Worm (Caenorhabditis elegans): ENCODE measurements around the gene C29F7.1.
A peak's percentile ranks its signal among the peaks of the same experiment; 100 is the strongest.
"Not testable (repeated sequence)": the region's sequence is repeated elsewhere in the genome, so short reads cannot be mapped to it uniquely, and the experiment has no call there.

The C29F7.1 gene

ce11 chrX:13417479-13417878 lies 7.7 kb downstream of the C29F7.1 start:
- TF ChIP-seq aly-1 (tag; optimal IDR thresholded peaks at IDR 0.05): no peak
- TF ChIP-seq ceh-36 (tag; optimal IDR thresholded peaks at IDR 0.05): no peak
- no peak for TF ChIP-seq ama-1 (optimal IDR thresholded peaks at IDR 0.05)
- no peak for TF ChIP-seq hmg-4 (GFP tag; optimal IDR thresholded peaks at IDR 0.05)
- no peak for TF ChIP-seq sea-1 (GFP tag; conservative IDR thresholded peaks at IDR 0.05)
- no peak for TF ChIP-seq F13C5.2 (tag; optimal IDR thresholded peaks at IDR 0.05)
- TF ChIP-seq flt-1 (GFP tag; IDR thresholded peaks at IDR 0.05): no peak
- TF ChIP-seq pes-1 (GFP tag; IDR thresholded peaks at IDR 0.05): no peak
- TF ChIP-seq tra-4 (tag; optimal IDR thresholded peaks at IDR 0.05): no peak
- no peak for TF ChIP-seq ceh-13 (GFP tag; optimal IDR thresholded peaks at IDR 0.05)

- TF ChIP-seq hmg-4 (GFP tag; optimal IDR thresholded peaks at IDR 0.05): no peak
- no peak for TF ChIP-seq scrt-1 (GFP tag; IDR thresholded peaks at IDR 0.05)
- TF ChIP-seq tbx-37 (GFP tag; conservative IDR thresholded peaks at IDR 0.05): no peak
- no peak for TF ChIP-seq hnd-1 (tag; optimal IDR thresholded peaks at IDR 0.05)
- TF ChIP-seq ama-1 (optimal IDR thresholded peaks at IDR 0.05): no peak
- TF ChIP-seq F13C5.2 (tag; optimal IDR thresholded peaks at IDR 0.05): no peak
- no peak for TF ChIP-seq flt-1 (GFP tag; IDR thresholded peaks at IDR 0.05)
- peak; percentile 6 for TF ChIP-seq aly-1 (tag; optimal IDR thresholded peaks at IDR 0.05)
Measured at ce11 chrX:13419884-13420339, 10.2 kb downstream of the C29F7.1 start, which contains the start of gene C29F7.3. C29F7.3 (minus strand) TSS chrX:13419934.

DNA sequence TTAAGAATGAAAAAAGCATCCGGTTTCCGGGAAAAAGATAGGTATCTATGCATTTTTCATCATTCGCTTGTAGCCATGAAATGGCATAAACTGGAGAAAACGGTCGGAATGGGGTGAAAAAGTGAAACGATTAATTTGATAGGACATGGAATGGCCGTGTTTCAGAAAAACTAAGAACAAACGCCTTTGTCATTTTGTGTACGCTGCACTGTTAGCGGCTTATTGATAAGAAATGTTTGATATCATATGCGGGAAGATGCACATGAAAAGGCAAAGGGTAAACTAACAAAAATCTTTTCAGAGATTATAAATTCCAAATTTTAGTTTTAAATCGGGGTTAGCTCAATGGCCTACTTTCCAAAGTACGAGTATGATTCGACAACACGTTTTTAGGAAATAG lies 11.3 kb downstream of the C29F7.1 start:
- TF ChIP-seq ceh-13 (GFP tag; optimal IDR thresholded peaks at IDR 0.05) (no peak), aly-1 (tag; optimal IDR thresholded peaks at IDR 0.05) (no peak), B0310.2 (tag; optimal IDR thresholded peaks at IDR 0.05) (no peak), hmg-4 (GFP tag; optimal IDR thresholded peaks at IDR 0.05) (no peak), scrt-1 (GFP tag; IDR thresholded peaks at IDR 0.05) (no peak), ama-1 (optimal IDR thresholded peaks at IDR 0.05) (no peak), ceh-36 (tag; optimal IDR thresholded peaks at IDR 0.05) (no peak), flt-1 (GFP tag; IDR thresholded peaks at IDR 0.05) (no peak), pes-1 (GFP tag; IDR thresholded peaks at IDR 0.05) (no peak), tra-4 (tag; optimal IDR thresholded peaks at IDR 0.05) (no peak), hnd-1 (tag; optimal IDR thresholded peaks at IDR 0.05) (no peak), tbx-11 (GFP tag; IDR thresholded peaks at IDR 0.05) (no peak), hmbx-1 (tag; optimal IDR thresholded peaks at IDR 0.05) (no peak)

DNA sequence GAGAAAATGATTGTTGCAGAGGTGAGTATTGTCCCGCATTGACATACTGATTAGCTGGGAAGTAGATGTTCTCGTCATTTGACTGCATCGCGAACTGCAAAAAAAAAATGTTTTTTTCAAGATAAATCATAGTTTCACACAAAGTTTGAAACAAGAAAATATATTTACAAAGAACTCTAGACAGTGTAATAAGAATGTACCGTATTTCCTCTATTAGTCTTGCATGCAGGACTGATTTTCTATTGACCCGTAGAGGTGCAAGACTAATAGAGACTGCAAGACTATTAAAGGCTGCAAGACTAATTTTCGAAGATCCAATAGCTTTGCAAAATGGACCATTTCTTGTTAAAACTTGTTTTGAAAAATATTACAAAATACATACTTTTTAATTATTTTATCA lies 13.6 kb downstream of the C29F7.1 start, which contains the start of gene fkh-3:
Gene fkh-3, minus strand, starts transcription at position 101 of the 400 bp plus-strand sequence.
- TF ChIP-seq aly-1 (tag; optimal IDR thresholded peaks at IDR 0.05): no peak
- TF ChIP-seq tra-4 (tag; optimal IDR thresholded peaks at IDR 0.05): no peak
- TF ChIP-seq ets-7 (tag; optimal IDR thresholded peaks at IDR 0.05): no peak
- no peak for TF ChIP-seq tbx-37 (GFP tag; conservative IDR thresholded peaks at IDR 0.05)
- no peak for TF ChIP-seq F13C5.2 (tag; optimal IDR thresholded peaks at IDR 0.05)
- no peak for TF ChIP-seq ceh-13 (GFP tag; optimal IDR thresholded peaks at IDR 0.05)
- no peak for TF ChIP-seq hmg-4 (GFP tag; optimal IDR thresholded peaks at IDR 0.05)
- TF ChIP-seq sea-1 (GFP tag; conservative IDR thresholded peaks at IDR 0.05): no peak
- no peak for TF ChIP-seq ceh-36 (tag; optimal IDR thresholded peaks at IDR 0.05)
- TF ChIP-seq hmbx-1 (tag; optimal IDR thresholded peaks at IDR 0.05): no peak
- no peak for TF ChIP-seq hnd-1 (tag; optimal IDR thresholded peaks at IDR 0.05)
- TF ChIP-seq scrt-1 (GFP tag; IDR thresholded peaks at IDR 0.05): no peak
- no peak for TF ChIP-seq flt-1 (GFP tag; IDR thresholded peaks at IDR 0.05)
- TF ChIP-seq pes-1 (GFP tag; IDR thresholded peaks at IDR 0.05): no peak
- no peak for TF ChIP-seq B0310.2 (tag; optimal IDR thresholded peaks at IDR 0.05)
- no peak for TF ChIP-seq tbx-11 (GFP tag; IDR thresholded peaks at IDR 0.05)
- TF ChIP-seq ama-1 (optimal IDR thresholded peaks at IDR 0.05): no peak

- not testable (repeated sequence) for TF ChIP-seq sea-1 (GFP tag; conservative IDR thresholded peaks at IDR 0.05); F13C5.2 (tag; optimal IDR thresholded peaks at IDR 0.05); ama-1 (optimal IDR thresholded peaks at IDR 0.05)
Measured at ce11 chrX:13428755-13429154, 19.0 kb downstream of the C29F7.1 start, which contains the start of gene fkh-4. fkh-4 (minus strand) TSS chrX:13428855.

ce11 chrX:13431388-13431787 lies 21.7 kb downstream of the C29F7.1 start, which contains the start of gene C29F7.10:
C29F7.10 (minus strand) TSS chrX:13431488.
- TF ChIP-seq F13C5.2 (tag; optimal IDR thresholded peaks at IDR 0.05); hmbx-1 (tag; optimal IDR thresholded peaks at IDR 0.05); pes-1 (GFP tag; IDR thresholded peaks at IDR 0.05): not testable (repeated sequence)

DNA sequence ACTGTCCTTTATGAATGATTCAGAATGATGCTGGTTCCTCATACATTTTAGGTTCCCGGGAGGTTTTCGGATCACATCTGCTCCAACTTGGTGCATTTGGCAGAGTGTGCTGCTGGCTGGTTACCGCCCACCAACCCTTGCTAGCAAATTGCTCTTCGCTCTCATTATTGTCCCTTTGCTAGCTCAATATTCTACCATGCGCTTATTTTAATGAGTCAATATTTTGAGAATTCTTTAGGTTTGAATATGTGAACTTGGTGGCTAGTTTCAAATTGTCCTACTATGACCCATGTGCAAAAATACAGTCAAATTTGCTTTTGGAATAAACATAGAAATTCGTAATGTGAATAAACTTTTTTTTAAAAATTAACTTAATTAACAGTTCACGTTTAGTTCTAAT lies 25.4 kb downstream of the C29F7.1 start:
- TF ChIP-seq hmbx-1 (tag; optimal IDR thresholded peaks at IDR 0.05) (no peak), tbx-11 (GFP tag; IDR thresholded peaks at IDR 0.05) (no peak), tra-4 (tag; optimal IDR thresholded peaks at IDR 0.05) (no peak), scrt-1 (GFP tag; IDR thresholded peaks at IDR 0.05) (no peak)

DNA sequence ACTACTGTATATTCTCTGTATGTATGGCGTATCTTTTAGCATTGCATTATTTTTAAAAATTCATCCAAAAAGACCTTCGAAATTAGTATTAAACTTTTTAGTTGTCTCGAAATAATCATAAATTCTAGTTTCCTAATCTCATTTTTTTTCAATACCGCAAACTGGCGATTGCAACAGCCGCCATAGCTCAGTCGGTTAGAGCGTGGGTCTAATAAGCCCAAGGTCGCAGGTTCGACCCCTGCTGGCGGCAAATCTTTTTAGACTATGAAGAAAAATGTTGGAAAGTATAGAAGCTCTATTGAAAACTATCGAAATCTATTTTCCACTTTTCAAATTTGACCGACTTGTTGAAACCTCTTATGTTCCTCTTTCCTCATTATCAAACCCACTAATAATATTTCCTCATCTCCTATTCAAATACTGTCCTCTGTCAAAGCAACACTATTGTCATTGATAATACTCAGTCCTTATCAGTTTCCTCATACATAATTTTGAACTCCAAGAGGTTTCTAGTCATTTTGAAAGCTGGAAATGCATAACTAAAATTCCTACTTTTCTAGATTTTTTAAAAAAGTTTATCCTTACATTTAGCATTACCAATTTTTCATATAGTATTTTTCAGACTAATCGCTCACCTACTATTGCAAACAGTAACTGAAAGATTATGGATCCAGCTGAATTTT lies 26.2 kb downstream of the C29F7.1 start, which contains the start of gene jmjd-3.3:
Gene jmjd-3.3, plus strand, starts transcription at position 633 of the 683 bp plus-strand sequence.
- TF ChIP-seq tra-4 (tag; optimal IDR thresholded peaks at IDR 0.05): no peak
- TF ChIP-seq tbx-37 (GFP tag; conservative IDR thresholded peaks at IDR 0.05): no peak
- TF ChIP-seq F13C5.2 (tag; optimal IDR thresholded peaks at IDR 0.05): no peak
- no peak for TF ChIP-seq pes-1 (GFP tag; IDR thresholded peaks at IDR 0.05)
- no peak for TF ChIP-seq flt-1 (GFP tag; IDR thresholded peaks at IDR 0.05)
- no peak for TF ChIP-seq scrt-1 (GFP tag; IDR thresholded peaks at IDR 0.05)
- TF ChIP-seq hmg-4 (GFP tag; optimal IDR thresholded peaks at IDR 0.05): no peak
- no peak for TF ChIP-seq hmbx-1 (tag; optimal IDR thresholded peaks at IDR 0.05)
